Fruit fly (Drosophila melanogaster) S2 (cell line): Measurements from ENCODE around the gene Uch.

Experiments
- CG8478 ChIP-seq: fragments of >200 bp; optimal IDR thresholded peaks from 2 replicates; lab custom pipeline; 2018
- CTCF ChIP-seq, 2 experiments: fragments of >200 bp; optimal IDR thresholded peaks; 2 replicates each; lab custom pipeline; 2018

dm6 chr2L:2172460-2173121 lies 41.4 kb downstream of the Uch start:
- TF ChIP-seq CG8478 (lab: Kevin White, UChicago) (no peak), CTCF (optimal IDR thresholded peaks at IDR 0.05; lab: Kevin White, UChicago) (no peak)
